Fruit fly (Drosophila melanogaster) whole organism, embryonic: ENCODE results near the gene Ogdh.

Source experiments
- Atf-2 ChIP-seq: fragments of 200-800 bp; sonication (Bioruptor generic); optimal IDR thresholded peaks from 2 replicates; lab custom pipeline; 2016; ENCODE audit warnings: missing biosample characterization, missing genetic modification characterization
- Blimp-1 ChIP-seq: fragments of 200-800 bp; sonication (Bioruptor generic); optimal IDR thresholded peaks from 3 replicates; lab custom pipeline; 2018; ENCODE audit warnings: missing biosample characterization, missing genetic modification characterization, mild to moderate bottlenecking, moderate library complexity, missing genetic modification reagents
- CG11504 ChIP-seq: fragments of 200-800 bp; sonication (Bioruptor generic); optimal IDR thresholded peaks from 3 replicates; lab custom pipeline; 2019; ENCODE audit warnings: missing biosample characterization, mild to moderate bottlenecking, missing genetic modification characterization, moderate library complexity
- CG11695 ChIP-seq: fragments of 200-800 bp; sonication (Bioruptor generic); IDR thresholded peaks from 3 replicates; pipeline ENCODE4 v1.3.6; 2022; ENCODE audit warnings: missing biosample characterization, missing genetic modification characterization
- CG12071 ChIP-seq: fragments of 200-800 bp; sonication (Bioruptor generic); optimal IDR thresholded peaks from 3 replicates; lab custom pipeline; 2018; ENCODE audit warnings: missing biosample characterization, mild to moderate bottlenecking, missing genetic modification characterization
- CG12219 ChIP-seq: fragments of 200-800 bp; sonication (Bioruptor generic); optimal IDR thresholded peaks from 3 replicates; lab custom pipeline; 2018; ENCODE audit warnings: missing biosample characterization, mild to moderate bottlenecking, missing genetic modification characterization
- CG12236 ChIP-seq: fragments of 200-800 bp; sonication (Bioruptor generic); optimal IDR thresholded peaks from 2 replicates; lab custom pipeline; 2016; ENCODE audit warnings: missing biosample characterization, missing genetic modification characterization
- CG14860 ChIP-seq: fragments of 200-800 bp; sonication (Bioruptor generic); IDR thresholded peaks from 3 replicates; pipeline ENCODE4 v1.3.6; 2022; ENCODE audit warnings: missing biosample characterization, missing genetic modification characterization; ENCODE audit not compliant: partially characterized antibody
- CG14965 ChIP-seq: fragments of 200-800 bp; sonication (Bioruptor generic); optimal IDR thresholded peaks from 2 replicates; lab custom pipeline; 2016; ENCODE audit warnings: missing biosample characterization, missing genetic modification characterization, borderline replicate concordance
- CG15073 ChIP-seq: fragments of 200-800 bp; sonication (Bioruptor generic); optimal IDR thresholded peaks from 2 replicates; lab custom pipeline; 2016; ENCODE audit warnings: missing biosample characterization, missing genetic modification characterization
- CG17328 ChIP-seq: fragments of 200-800 bp; sonication (Bioruptor generic); IDR thresholded peaks from 2 replicates; pipeline ENCODE4 v1.3.6; 2022; ENCODE audit warnings: missing biosample characterization, missing genetic modification characterization
- CG18011 ChIP-seq: fragments of 200-800 bp; sonication (Bioruptor generic); optimal IDR thresholded peaks from 2 replicates; lab custom pipeline; 2017; ENCODE audit warnings: missing biosample characterization, missing genetic modification characterization, mild to moderate bottlenecking, moderate library complexity, missing genotype
- CG1832 ChIP-seq: fragments of 200-800 bp; sonication (Bioruptor generic); optimal IDR thresholded peaks from 2 replicates; lab custom pipeline; 2017; ENCODE audit warnings: missing biosample characterization, mild to moderate bottlenecking, missing genetic modification characterization, inconsistent platforms
- CG2875 ChIP-seq: fragments of 200-800 bp; sonication (Bioruptor generic); optimal IDR thresholded peaks from 2 replicates; lab custom pipeline; 2017; ENCODE audit warnings: missing biosample characterization, mild to moderate bottlenecking, missing genetic modification characterization, missing genetic modification reagents
- CG2889 ChIP-seq: fragments of 200-800 bp; sonication (Bioruptor generic); IDR thresholded peaks from 3 replicates; pipeline ENCODE4 v1.3.6; 2022; ENCODE audit warnings: missing biosample characterization, missing genetic modification characterization
- CG32772 ChIP-seq: fragments of 200-800 bp; sonication (Bioruptor generic); IDR thresholded peaks from 2 replicates; pipeline ENCODE4 v1.3.6; 2022; ENCODE audit warnings: missing biosample characterization, missing genetic modification characterization
- CG3407 ChIP-seq: fragments of 200-800 bp; sonication (Bioruptor generic); optimal IDR thresholded peaks from 2 replicates; lab custom pipeline; 2018; ENCODE audit warnings: missing biosample characterization, mild to moderate bottlenecking, missing genetic modification characterization
- CG4404 ChIP-seq: fragments of 200-800 bp; sonication (Bioruptor generic); IDR thresholded peaks from 2 replicates; pipeline ENCODE4 v1.3.6; 2022; ENCODE audit warnings: missing biosample characterization, missing genetic modification characterization
- CG6254 ChIP-seq: fragments of 200-800 bp; sonication (Bioruptor generic); optimal IDR thresholded peaks from 3 replicates; lab custom pipeline; 2017; ENCODE audit warnings: mild to moderate bottlenecking, missing biosample characterization, missing genetic modification reagents, missing genetic modification characterization
- CG6765 ChIP-seq: fragments of 200-800 bp; sonication (Bioruptor generic); optimal IDR thresholded peaks from 3 replicates; lab custom pipeline; 2017; ENCODE audit warnings: missing biosample characterization, mild to moderate bottlenecking, missing genetic modification characterization
- H15 ChIP-seq: fragments of 200-800 bp; sonication (Bioruptor generic); IDR thresholded peaks from 3 replicates; pipeline ENCODE4 v1.3.6; 2022; ENCODE audit warnings: missing biosample characterization, missing genetic modification characterization
- Sox100B ChIP-seq: fragments of 200-800 bp; sonication (Bioruptor generic); optimal IDR thresholded peaks from 3 replicates; lab custom pipeline; 2018; ENCODE audit warnings: missing biosample characterization, mild to moderate bottlenecking, missing genetic modification characterization
- Ssrp ChIP-seq: fragments of 200-800 bp; sonication (Bioruptor generic); optimal IDR thresholded peaks from 2 replicates; lab custom pipeline; 2018; ENCODE audit warnings: missing biosample characterization, mild to moderate bottlenecking, missing genetic modification characterization, moderate library complexity
- chinmo ChIP-seq: fragments of 200-800 bp; sonication (Bioruptor generic); IDR thresholded peaks from 4 replicates; pipeline ENCODE4 v1.3.6; 2022; ENCODE audit warnings: missing biosample characterization, missing genetic modification characterization; ENCODE audit not compliant: partially characterized antibody
- cwo ChIP-seq: fragments of 200-800 bp; sonication (Bioruptor generic); optimal IDR thresholded peaks from 3 replicates; lab custom pipeline; 2017; ENCODE audit warnings: missing biosample characterization, missing genetic modification characterization, mild to moderate bottlenecking, moderate library complexity, missing genetic modification reagents
- danr ChIP-seq: fragments of 200-800 bp; sonication (Bioruptor generic); IDR thresholded peaks from 2 replicates; pipeline ENCODE4 v1.3.6; 2022; ENCODE audit warnings: missing biosample characterization, missing genetic modification characterization
- ftz-f1 ChIP-seq: fragments of 200-800 bp; sonication (Bioruptor generic); optimal IDR thresholded peaks from 2 replicates; lab custom pipeline; 2016; ENCODE audit warnings: missing biosample characterization, missing genetic modification characterization
- mirr ChIP-seq: fragments of 200-800 bp; sonication (Bioruptor generic); optimal IDR thresholded peaks from 3 replicates; lab custom pipeline; 2018; ENCODE audit warnings: missing biosample characterization, mild to moderate bottlenecking, missing genetic modification characterization
- mld ChIP-seq: fragments of 200-800 bp; sonication (Bioruptor generic); IDR thresholded peaks from 3 replicates; pipeline ENCODE4 v1.3.6; 2022; ENCODE audit warnings: missing biosample characterization, missing genetic modification characterization; ENCODE audit not compliant: partially characterized antibody
- sisA ChIP-seq: fragments of 200-800 bp; sonication (Bioruptor generic); IDR thresholded peaks from 2 replicates; pipeline ENCODE4 v1.3.6; 2022; ENCODE audit warnings: missing biosample characterization, missing genetic modification characterization
- tin ChIP-seq: fragments of 200-800 bp; sonication (Bioruptor generic); optimal IDR thresholded peaks from 3 replicates; lab custom pipeline; 2016; ENCODE audit warnings: missing biosample characterization, missing genetic modification characterization
- tll ChIP-seq, 2 experiments: fragments of 200-800 bp in 1 of 2; fragments of >200 bp in 1 of 2; sonication (Bioruptor generic) in 1 of 2; optimal IDR thresholded peaks; 2 replicates each; lab custom pipeline; 2017 to 2019; ENCODE audit warnings: missing biosample characterization in 2 of 2, missing genetic modification characterization in 2 of 2, mild to moderate bottlenecking in 1 of 2, moderate library complexity in 1 of 2
- vvl ChIP-seq: fragments of 200-800 bp; sonication (Bioruptor generic); IDR thresholded peaks from 2 replicates; pipeline ENCODE4 v1.3.6; 2022; ENCODE audit warnings: missing biosample characterization, missing genetic modification characterization
- wek ChIP-seq: fragments of 200-800 bp; sonication (Bioruptor generic); optimal IDR thresholded peaks from 3 replicates; lab custom pipeline; 2018; ENCODE audit warnings: missing biosample characterization, mild to moderate bottlenecking, missing genetic modification characterization, moderate library complexity
- wor ChIP-seq: fragments of 200-800 bp; sonication (Bioruptor generic); IDR thresholded peaks from 2 replicates; pipeline ENCODE4 v1.3.6; 2022; ENCODE audit warnings: missing biosample characterization, missing genetic modification characterization
- z ChIP-seq: fragments of 200-800 bp; sonication (Bioruptor generic); IDR thresholded peaks from 3 replicates; pipeline ENCODE4 v1.3.6; 2022; ENCODE audit warnings: missing biosample characterization, missing genetic modification characterization
- zen ChIP-seq: fragments of 200-800 bp; sonication (Bioruptor generic); optimal IDR thresholded peaks from 3 replicates; lab custom pipeline; 2018; ENCODE audit warnings: missing biosample characterization, mild to moderate bottlenecking, missing genetic modification characterization, moderate library complexity

Gene Ogdh

dm6 chr3L:16917409-16918173 is 37.0 kb upstream of the Ogdh start (continued):
- TF ChIP-seq wor (GFP tag; lab: Robert Waterston, UW), result 0 out of 2 replicates have a peak, but pooled peaks have one; percentile 31
- no peak for TF ChIP-seq Ssrp (tag; lab: Kevin White, UChicago)
- TF ChIP-seq tll (GFP tag; optimal IDR thresholded peaks at IDR 0.05; lab: Kevin White, UChicago), result no peak
- TF ChIP-seq ftz-f1 (GFP tag; lab: Kevin White, UChicago), result no peak
- TF ChIP-seq CG15073 (GFP tag; lab: Kevin White, UChicago), result no peak
- TF ChIP-seq zen (tag; lab: Kevin White, UChicago), result no peak
- TF ChIP-seq CG2875 (GFP tag; lab: Kevin White, UChicago), result no peak
- TF ChIP-seq Blimp-1 (GFP tag; lab: Kevin White, UChicago), result peak; percentile 42
- TF ChIP-seq mirr (GFP tag; lab: Kevin White, UChicago), result no peak
- TF ChIP-seq CG11504 (tag; lab: Kevin White, UChicago), result no peak
- TF ChIP-seq sisA, result peak; percentile 25; the same call in 1 of the 2 replicates
- no peak for TF ChIP-seq CG11695 (GFP tag; lab: Robert Waterston, UW)
- no peak for TF ChIP-seq CG2889 (GFP tag; lab: Robert Waterston, UW)
- no peak for TF ChIP-seq CG3407 (GFP tag; lab: Kevin White, UChicago)

- TF ChIP-seq H15, result no peak
- TF ChIP-seq CG12071 (GFP tag; lab: Kevin White, UChicago), result no peak
- no peak for TF ChIP-seq mld (GFP tag; lab: Robert Waterston, UW)
- no peak for TF ChIP-seq Atf-2 (GFP tag; lab: Kevin White, UChicago)
- TF ChIP-seq wek (GFP tag; lab: Kevin White, UChicago), result peak; percentile 12
- TF ChIP-seq CG6254, result no peak
- no peak for TF ChIP-seq CG4404 (GFP tag; lab: Robert Waterston, UW)
- no peak for TF ChIP-seq CG12219 (GFP tag; lab: Kevin White, UChicago)
- TF ChIP-seq chinmo (GFP tag; lab: Robert Waterston, UW), result 0 out of 4 replicates have a peak, but pooled peaks have one; percentile 35
- TF ChIP-seq CG18011, result no peak
- TF ChIP-seq Sox100B (GFP tag; lab: Kevin White, UChicago), result no peak
- TF ChIP-seq CG14860 (GFP tag; lab: Robert Waterston, UW), result no peak
- TF ChIP-seq z, result peak; percentile 88
- no peak for TF ChIP-seq CG6765 (GFP tag; lab: Kevin White, UChicago)
- TF ChIP-seq vvl (GFP tag; lab: Robert Waterston, UW), result 0 out of 2 replicates have a peak, but pooled peaks have one; percentile 22
- TF ChIP-seq CG14965, result no peak
- no peak for TF ChIP-seq CG32772 (GFP tag; lab: Robert Waterston, UW)
- no peak for TF ChIP-seq cwo (GFP tag; lab: Kevin White, UChicago)
- no peak for TF ChIP-seq tin (GFP tag; lab: Kevin White, UChicago)
- TF ChIP-seq CG1832 (GFP tag; lab: Kevin White, UChicago), result no peak
- no peak for TF ChIP-seq danr (GFP tag; lab: Robert Waterston, UW)
- TF ChIP-seq Ssrp (tag; lab: Kevin White, UChicago), result no peak
- TF ChIP-seq CG12236 (GFP tag; lab: Kevin White, UChicago), result no peak
- TF ChIP-seq CG17328 (GFP tag; lab: Robert Waterston, UW), result no peak
Measured at dm6 chr3L:16922952-16923351, 31.7 kb upstream of the Ogdh start, which contains the start of gene CG13028. TSS of gene CG13028 (plus strand) at chr3L:16923252.
